Worm (Caenorhabditis elegans): Measurements from ENCODE around the gene cyn-1.

Gene cyn-1

ce11 chrV:14347234-14347826, 8.5 kb upstream of the cyn-1 start, which contains the start of gene cept-2 (continued):
- TF ChIP-seq grh-1 (GFP tag; IDR thresholded peaks at IDR 0.05) (peak; percentile 83), nhr-28 (tag; optimal IDR thresholded peaks at IDR 0.05) (no peak), ceh-88 (GFP tag; IDR thresholded peaks at IDR 0.05) (peak; percentile 84), fkh-8 (tag; optimal IDR thresholded peaks at IDR 0.05) (peak; percentile 95), mef-2 (tag; optimal IDR thresholded peaks at IDR 0.05) (peak; percentile 37), tbx-2 (tag; optimal IDR thresholded peaks at IDR 0.05) (peak; percentile 94), ceh-90 (tag; optimal IDR thresholded peaks at IDR 0.05) (peak; percentile 67), vab-15 (tag; optimal IDR thresholded peaks at IDR 0.05) (peak; percentile 78), irx-1 (tag; optimal IDR thresholded peaks at IDR 0.05) (peak; percentile 82), unc-86 (tag; optimal IDR thresholded peaks at IDR 0.05) (peak; percentile 92), efl-3 (GFP tag; optimal IDR thresholded peaks at IDR 0.05) (peak; percentile 31), pag-3 (tag; optimal IDR thresholded peaks at IDR 0.05; ENCODE audit: borderline replicate concordance, insufficient read depth) (peak; percentile 82), unc-62 (GFP tag; optimal IDR thresholded peaks at IDR 0.05) (no peak), alr-1 (tag; optimal IDR thresholded peaks at IDR 0.05; ENCODE audit: borderline replicate concordance) (no peak), zag-1 (tag; optimal IDR thresholded peaks at IDR 0.05) (peak; percentile 66)

- TF ChIP-seq nhr-47 (tag; optimal IDR thresholded peaks at IDR 0.05) = no peak
- peak; percentile 44 for TF ChIP-seq blmp-1 (tag; optimal IDR thresholded peaks at IDR 0.05)
- peak in 1 of 2 experiments; percentile 35 for TF ChIP-seq lin-35 (GFP tag; optimal IDR thresholded peaks at IDR 0.05)
- no peak for TF ChIP-seq nhr-85 (tag)
Observed at ce11 chrV:14350498-14350897, 5.4 kb upstream of the cyn-1 start.

DNA sequence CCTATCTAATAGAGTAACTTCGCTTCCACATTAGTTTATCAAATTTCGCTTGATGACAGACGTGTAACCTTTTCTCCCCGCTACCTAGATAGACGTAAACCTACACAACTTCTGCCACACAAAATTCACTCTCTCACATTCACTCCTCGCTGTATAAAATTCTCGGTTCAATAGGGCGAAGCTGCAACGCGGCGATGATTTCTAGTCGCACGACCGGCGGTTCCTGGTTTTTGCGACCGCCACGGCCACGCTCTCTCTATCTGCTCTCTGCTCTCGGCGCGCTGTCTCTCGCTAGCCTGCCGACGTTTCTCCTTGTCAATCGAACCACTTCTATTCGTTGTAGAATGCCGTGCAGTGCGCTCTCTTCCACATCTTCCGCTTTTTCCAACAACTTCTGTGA, 4.9 kb upstream of the cyn-1 start:
- TF ChIP-seq nhr-28 (tag; optimal IDR thresholded peaks at IDR 0.05) = no peak
- TF ChIP-seq nhr-47 (tag; optimal IDR thresholded peaks at IDR 0.05) = peak; percentile 77
- peak; percentile 77 for TF ChIP-seq tbx-2 (tag; optimal IDR thresholded peaks at IDR 0.05)
- peak; percentile 83 for TF ChIP-seq lin-15B (tag; optimal IDR thresholded peaks at IDR 0.05)
- peak in 4 of 6 experiments; percentile 15 to 82 (median 30) for TF ChIP-seq elt-3 (tag; optimal IDR thresholded peaks at IDR 0.05)
- TF ChIP-seq irx-1 (tag; optimal IDR thresholded peaks at IDR 0.05) = peak; percentile 35
- peak; percentile 65 to 75 (median 72) for TF ChIP-seq dpl-1 (GFP tag; optimal IDR thresholded peaks at IDR 0.05)
- TF ChIP-seq snu-23 (GFP tag; optimal IDR thresholded peaks at IDR 0.05) = peak; percentile 91
- peak; percentile 35 for TF ChIP-seq dsc-1 (tag; optimal IDR thresholded peaks at IDR 0.05)
- TF ChIP-seq mdl-1 (tag; optimal IDR thresholded peaks at IDR 0.05) = peak in 1 of 2 experiments; percentile 64
- no peak for TF ChIP-seq aha-1 (tag; optimal IDR thresholded peaks at IDR 0.05)
- no peak for TF ChIP-seq ceh-88 (GFP tag; IDR thresholded peaks at IDR 0.05)
- peak; percentile 77 for TF ChIP-seq nhr-85 (tag)
- no peak for TF ChIP-seq alr-1 (tag; optimal IDR thresholded peaks at IDR 0.05; ENCODE audit: borderline replicate concordance)
- peak; percentile 79 for TF ChIP-seq swsn-7 (tag; optimal IDR thresholded peaks at IDR 0.05)
- TF ChIP-seq lir-3 (tag; optimal IDR thresholded peaks at IDR 0.05; ENCODE audit: poor library complexity) = peak; percentile 39
- TF ChIP-seq sox-4 (tag; optimal IDR thresholded peaks at IDR 0.05) = peak; percentile 8
- peak; percentile 20 for TF ChIP-seq F16B12.6 (tag; optimal IDR thresholded peaks at IDR 0.05)
- no peak for TF ChIP-seq mef-2 (tag; optimal IDR thresholded peaks at IDR 0.05)
- TF ChIP-seq pqm-1 (tag; optimal IDR thresholded peaks at IDR 0.05) = no peak
- TF ChIP-seq egl-27 (tag; optimal IDR thresholded peaks at IDR 0.05) = peak; percentile 13 to 19
- peak; percentile 60 for TF ChIP-seq isw-1 (GFP tag; IDR thresholded peaks at IDR 0.05)
- TF ChIP-seq efl-3 (GFP tag; optimal IDR thresholded peaks at IDR 0.05) = no peak
- peak; percentile 89 for TF ChIP-seq fkh-8 (tag; optimal IDR thresholded peaks at IDR 0.05)
- no peak for TF ChIP-seq unc-30 (tag; optimal IDR thresholded peaks at IDR 0.05)
- TF ChIP-seq efl-1 (optimal IDR thresholded peaks at IDR 0.05) = peak; percentile 82 to 87
- peak; percentile 77 to 97 for TF ChIP-seq efl-1 (GFP tag; optimal IDR thresholded peaks at IDR 0.05 in 1 of 2)
- peak; percentile 45 for TF ChIP-seq nhr-90 (tag; optimal IDR thresholded peaks at IDR 0.05; ENCODE audit: poor library complexity)
- TF ChIP-seq ceh-82 (tag; optimal IDR thresholded peaks at IDR 0.05) = peak; percentile 59 to 94 (median 59)
- TF ChIP-seq ceh-63 (GFP tag; optimal IDR thresholded peaks at IDR 0.05) = no peak
- peak; percentile 64 for TF ChIP-seq blmp-1 (tag; optimal IDR thresholded peaks at IDR 0.05)
- peak; percentile 51 for TF ChIP-seq jun-1 (tag; optimal IDR thresholded peaks at IDR 0.05)
- peak; percentile 58 for TF ChIP-seq nhr-237 (tag; optimal IDR thresholded peaks at IDR 0.05)
- TF ChIP-seq ceh-90 (tag; optimal IDR thresholded peaks at IDR 0.05) = no peak
- peak; percentile 8 for TF ChIP-seq elt-2 (tag; optimal IDR thresholded peaks at IDR 0.05)
- no peak for TF ChIP-seq zag-1 (tag; optimal IDR thresholded peaks at IDR 0.05)
- TF ChIP-seq lsy-2 (tag; optimal IDR thresholded peaks at IDR 0.05) = peak; percentile 58 to 84
- TF ChIP-seq unc-98 (GFP tag; IDR thresholded peaks at IDR 0.05) = no peak
- peak; percentile 74 for TF ChIP-seq C16A3.4 (tag; optimal IDR thresholded peaks at IDR 0.05)
- TF ChIP-seq fos-1 (tag; optimal IDR thresholded peaks at IDR 0.05) = peak; percentile 25

Measured in whole organism, L1 larva.